Worm (Caenorhabditis elegans) whole organism, L1 larva: ENCODE measurements around the gene R11H6.4.
A peak's percentile ranks its signal among the peaks of the same experiment; 100 is the strongest.

ENCODE experiments used
- C04F5.9 ChIP-seq: sonication (generic microtip); optimal IDR thresholded peaks from 2 replicates; lab custom pipeline; 2016; ENCODE audit warnings: missing genetic modification characterization, missing compliant biosample characterization
- C16A3.4 ChIP-seq: fragments of 150-350 bp; optimal IDR thresholded peaks from 2 replicates; lab custom pipeline; 2014; ENCODE audit warnings: missing biosample characterization, missing genetic modification characterization
- C34B4.2 ChIP-seq: sonication (generic microtip); optimal IDR thresholded peaks from 2 replicates; lab custom pipeline; 2017; ENCODE audit warnings: mild to moderate bottlenecking, missing genetic modification characterization, missing compliant biosample characterization
- F16B12.6 ChIP-seq: fragments of 150-350 bp; optimal IDR thresholded peaks from 2 replicates; lab custom pipeline; 2014; ENCODE audit warnings: missing biosample characterization, missing genetic modification characterization
- alr-1 ChIP-seq: fragments of 200-800 bp; sonication (Bioruptor generic); optimal IDR thresholded peaks from 2 replicates; lab custom pipeline; 2018; ENCODE audit warnings: borderline replicate concordance, mild to moderate bottlenecking, missing genetic modification characterization, missing compliant biosample characterization
- aly-2 ChIP-seq: fragments of 150-350 bp; optimal IDR thresholded peaks from 2 replicates; lab custom pipeline; 2014; ENCODE audit warnings: missing biosample characterization, missing genetic modification characterization
- ama-1 ChIP-seq: fragments of 150-350 bp; optimal IDR thresholded peaks from 2 replicates; lab custom pipeline; 2014
- blmp-1 ChIP-seq: fragments of 150-350 bp; optimal IDR thresholded peaks from 2 replicates; lab custom pipeline; 2014; ENCODE audit warnings: missing biosample characterization, missing genetic modification characterization
- ceh-88 ChIP-seq: fragments of 200-800 bp; sonication (Bioruptor generic); IDR thresholded peaks from 2 replicates; pipeline ENCODE4 v1.3.6; 2022; ENCODE audit warnings: missing genetic modification characterization, missing compliant biosample characterization
- ces-1 ChIP-seq: fragments of 150-350 bp; optimal IDR thresholded peaks from 2 replicates; lab custom pipeline; 2014; ENCODE audit warnings: missing biosample characterization, missing genetic modification reagents, missing genetic modification characterization
- dpl-1 ChIP-seq, 3 experiments: fragments of 150-350 bp in 2 of 3; sonication (generic microtip) in 1 of 3; optimal IDR thresholded peaks; 2 replicates each; lab custom pipeline; 2014 to 2017; ENCODE audit warnings: missing biosample characterization in 3 of 3, missing genetic modification characterization in 3 of 3, missing genetic modification reagents in 3 of 3
- efl-1 ChIP-seq, 4 experiments: fragments of 150-350 bp; optimal IDR thresholded peaks in 3 of 4; peaks in 1 of 4; 1 replicate in 1 of 4; 2 replicates in 3 of 4; lab custom pipeline; 2014; ENCODE audit warnings: missing biosample characterization in 2 of 4, missing genetic modification characterization in 2 of 4, missing genetic modification reagents in 2 of 4
- egl-27 ChIP-seq, 2 experiments: fragments of 150-350 bp in 1 of 2; sonication (generic microtip); optimal IDR thresholded peaks; 3 replicates each; lab custom pipeline; 2017 to 2018; ENCODE audit warnings: missing biosample characterization in 2 of 2, missing genetic modification characterization in 2 of 2, missing genetic modification reagents in 2 of 2
- elt-2 ChIP-seq: sonication (generic microtip); optimal IDR thresholded peaks from 2 replicates; lab custom pipeline; 2016; ENCODE audit warnings: missing genetic modification characterization, mild to moderate bottlenecking, inconsistent platforms, missing compliant biosample characterization, missing genetic modification reagents
- fkh-8 ChIP-seq: sonication (generic microtip); optimal IDR thresholded peaks from 2 replicates; lab custom pipeline; 2016; ENCODE audit warnings: mild to moderate bottlenecking, missing genetic modification characterization, missing compliant biosample characterization
- fos-1 ChIP-seq: fragments of 150-350 bp; optimal IDR thresholded peaks from 2 replicates; lab custom pipeline; 2014; ENCODE audit warnings: missing biosample characterization, missing genetic modification characterization
- lin-13 ChIP-seq: fragments of 150-350 bp; optimal IDR thresholded peaks from 2 replicates; lab custom pipeline; 2014; ENCODE audit warnings: missing biosample characterization, missing genetic modification reagents, missing genetic modification characterization
- lin-14 ChIP-seq: fragments of 200-800 bp; sonication (Bioruptor generic); optimal IDR thresholded peaks from 2 replicates; lab custom pipeline; 2018; ENCODE audit warnings: mild to moderate bottlenecking, missing genetic modification characterization, moderate library complexity, missing compliant biosample characterization
- lin-35 ChIP-seq, 2 experiments: fragments of 150-350 bp; optimal IDR thresholded peaks; 2 replicates each; lab custom pipeline; 2014; ENCODE audit warnings: missing biosample characterization in 2 of 2, missing genetic modification characterization in 2 of 2, missing genetic modification reagents in 2 of 2
- lin-39 ChIP-seq: fragments of 150-350 bp; optimal IDR thresholded peaks from 2 replicates; lab custom pipeline; 2014; ENCODE audit warnings: missing biosample characterization, missing genetic modification reagents, missing genetic modification characterization
- lsy-2 ChIP-seq, 2 experiments: fragments of 150-350 bp; optimal IDR thresholded peaks; 2 replicates each; lab custom pipeline; 2014; ENCODE audit warnings: missing biosample characterization in 2 of 2, missing genetic modification characterization in 2 of 2
- mdl-1 ChIP-seq, 2 experiments: fragments of 150-350 bp; optimal IDR thresholded peaks; 2 replicates each; lab custom pipeline; 2014 to 2017; ENCODE audit warnings: missing biosample characterization in 2 of 2, missing genetic modification characterization in 2 of 2, inconsistent platforms in 1 of 2
- mep-1 ChIP-seq: fragments of 150-350 bp; optimal IDR thresholded peaks from 2 replicates; lab custom pipeline; 2014; ENCODE audit warnings: missing biosample characterization, missing genetic modification characterization
- nhr-11 ChIP-seq: fragments of 150-350 bp; optimal IDR thresholded peaks from 2 replicates; lab custom pipeline; 2014; ENCODE audit warnings: missing biosample characterization, missing genetic modification characterization
- nhr-20 ChIP-seq: sonication (generic microtip); optimal IDR thresholded peaks from 2 replicates; lab custom pipeline; 2016; ENCODE audit warnings: mild to moderate bottlenecking, missing genetic modification characterization, missing compliant biosample characterization
- nhr-71 ChIP-seq: sonication (generic microtip); optimal IDR thresholded peaks from 2 replicates; lab custom pipeline; 2016; ENCODE audit warnings: mild to moderate bottlenecking, missing genetic modification characterization, moderate library complexity, missing compliant biosample characterization
- nhr-76 ChIP-seq: sonication (generic microtip); optimal IDR thresholded peaks from 2 replicates; lab custom pipeline; 2017; ENCODE audit warnings: missing biosample characterization, missing genetic modification characterization
- nhr-77 ChIP-seq: fragments of 150-350 bp; optimal IDR thresholded peaks from 2 replicates; lab custom pipeline; 2014; ENCODE audit warnings: missing biosample characterization, missing genetic modification characterization
- pag-3 ChIP-seq: sonication (generic microtip); optimal IDR thresholded peaks from 2 replicates; lab custom pipeline; 2017; ENCODE audit warnings: missing genetic modification characterization, mild to moderate bottlenecking, missing compliant biosample characterization, antibody characterized with exemption, borderline replicate concordance; ENCODE audit not compliant: insufficient read depth
- rnt-1 ChIP-seq: sonication (generic microtip); optimal IDR thresholded peaks from 2 replicates; lab custom pipeline; 2016; ENCODE audit warnings: mild to moderate bottlenecking, missing genetic modification characterization, moderate library complexity, missing compliant biosample characterization
- sox-4 ChIP-seq: sonication (generic microtip); optimal IDR thresholded peaks from 2 replicates; lab custom pipeline; 2016; ENCODE audit warnings: missing genetic modification characterization, missing compliant biosample characterization
- tlp-1 ChIP-seq: fragments of 150-350 bp; optimal IDR thresholded peaks from 2 replicates; lab custom pipeline; 2014; ENCODE audit warnings: missing biosample characterization, missing genetic modification characterization
- unc-130 ChIP-seq: fragments of 150-350 bp; optimal IDR thresholded peaks from 2 replicates; lab custom pipeline; 2017; ENCODE audit warnings: missing biosample characterization, missing genetic modification characterization, inconsistent platforms
- unc-30 ChIP-seq: sonication (generic microtip); optimal IDR thresholded peaks from 2 replicates; lab custom pipeline; 2017; ENCODE audit warnings: missing biosample characterization, missing genetic modification characterization
- unc-86 ChIP-seq: sonication (generic microtip); optimal IDR thresholded peaks from 2 replicates; lab custom pipeline; 2016; ENCODE audit warnings: missing genetic modification characterization, missing compliant biosample characterization
- unc-98 ChIP-seq: fragments of 200-800 bp; sonication (Bioruptor generic); IDR thresholded peaks from 2 replicates; pipeline ENCODE4 v1.3.6; 2022; ENCODE audit warnings: missing genetic modification characterization, missing compliant biosample characterization
- xbp-1 ChIP-seq: sonication (generic microtip); optimal IDR thresholded peaks from 2 replicates; lab custom pipeline; 2016; ENCODE audit warnings: missing genetic modification characterization, missing compliant biosample characterization
- zip-4 ChIP-seq: fragments of 200-800 bp; sonication (Bioruptor generic); optimal IDR thresholded peaks from 2 replicates; lab custom pipeline; 2018; ENCODE audit warnings: mild to moderate bottlenecking, missing genetic modification characterization, moderate library complexity, missing compliant biosample characterization
- ztf-4 ChIP-seq: fragments of 150-350 bp; optimal IDR thresholded peaks from 2 replicates; lab custom pipeline; 2014; ENCODE audit warnings: missing biosample characterization, missing genetic modification characterization

The R11H6.4 gene

ce11 chrV:14594943-14595342, 14.8 kb upstream of the R11H6.4 start:
- TF ChIP-seq zip-4 = no peak
- TF ChIP-seq C04F5.9 (tag; lab: Kevin White, UChicago) = no peak
- TF ChIP-seq fkh-8 (tag; lab: Kevin White, UChicago) = no peak
- TF ChIP-seq ama-1 (lab: Kevin White, UChicago) = no peak
- TF ChIP-seq elt-2 = no peak
- TF ChIP-seq fos-1 (tag; lab: Kevin White, UChicago) = no peak
- TF ChIP-seq nhr-20 = no peak
- TF ChIP-seq nhr-76 (tag; lab: Kevin White, UChicago) = no peak
- TF ChIP-seq nhr-71 (tag; lab: Kevin White, UChicago) = no peak
- no peak for TF ChIP-seq sox-4 (tag; lab: Kevin White, UChicago)
- no peak for TF ChIP-seq unc-130 (tag; lab: Kevin White, UChicago)
- no peak for TF ChIP-seq nhr-77 (tag; lab: Kevin White, UChicago)
- TF ChIP-seq ceh-88 = no peak
- TF ChIP-seq mdl-1 (tag; optimal IDR thresholded peaks at IDR 0.05; lab: Kevin White, UChicago) = no peak
- TF ChIP-seq lin-39 (tag; lab: Kevin White, UChicago) = no peak
- TF ChIP-seq pag-3 (tag; lab: Kevin White, UChicago) = no peak
- no peak for TF ChIP-seq F16B12.6 (tag; lab: Kevin White, UChicago)
- TF ChIP-seq efl-1 (optimal IDR thresholded peaks at IDR 0.05; lab: Kevin White, UChicago) = no peak
- TF ChIP-seq efl-1 (GFP tag; optimal IDR thresholded peaks at IDR 0.05 in 1 of 2; lab: Kevin White, UChicago) = no peak

- TF ChIP-seq ces-1 (GFP tag; lab: Kevin White, UChicago) = no peak
- no peak for TF ChIP-seq tlp-1 (tag; lab: Kevin White, UChicago)
- TF ChIP-seq nhr-11 (tag; lab: Kevin White, UChicago) = no peak
- no peak for TF ChIP-seq ztf-4
- no peak for TF ChIP-seq blmp-1 (tag; lab: Kevin White, UChicago)
- peak; percentile 44 for TF ChIP-seq elt-2
- TF ChIP-seq alr-1 (tag; lab: Kevin White, UChicago) = no peak
- no peak for TF ChIP-seq egl-27 (tag; optimal IDR thresholded peaks at IDR 0.05; lab: Kevin White, UChicago)
These were observed 13.8 kb upstream of the R11H6.4 start for ce11 chrV:14595984-14596383.

- TF ChIP-seq aly-2 (tag; lab: Kevin White, UChicago) = no peak
- TF ChIP-seq C34B4.2 (tag; lab: Kevin White, UChicago) = no peak
- TF ChIP-seq efl-1 (optimal IDR thresholded peaks at IDR 0.05; lab: Kevin White, UChicago) = no peak
- TF ChIP-seq efl-1 (GFP tag; optimal IDR thresholded peaks at IDR 0.05 in 1 of 2; lab: Kevin White, UChicago) = peak in 1 of 2 experiments; percentile 9
- TF ChIP-seq ztf-4 = no peak
- TF ChIP-seq unc-30 (tag; lab: Kevin White, UChicago) = no peak
- peak; percentile 42 for TF ChIP-seq elt-2
- peak in 1 of 2 experiments; percentile 4 for TF ChIP-seq lin-35 (GFP tag; optimal IDR thresholded peaks at IDR 0.05; lab: Kevin White, UChicago)
These were observed 12.6 kb upstream of the R11H6.4 start, which contains the start of gene pes-9 for ce11 chrV:14597005-14597680. Gene pes-9 (minus strand): TSS chrV:14597034.

- TF ChIP-seq elt-2 = no peak
- no peak for TF ChIP-seq unc-98 (GFP tag; lab: Robert Waterston, UW)
- TF ChIP-seq C16A3.4 (tag; lab: Kevin White, UChicago) = peak; percentile 3
- peak; percentile 16 to 35 for TF ChIP-seq efl-1 (optimal IDR thresholded peaks at IDR 0.05; lab: Kevin White, UChicago)
- TF ChIP-seq efl-1 (GFP tag; optimal IDR thresholded peaks at IDR 0.05 in 1 of 2; lab: Kevin White, UChicago) = peak; percentile 36 to 51
- peak; percentile 31 for TF ChIP-seq rnt-1 (tag; lab: Kevin White, UChicago)
- TF ChIP-seq xbp-1 = no peak
- peak; percentile 27 for TF ChIP-seq mep-1
- no peak for TF ChIP-seq ztf-4
- no peak for TF ChIP-seq mdl-1 (tag; optimal IDR thresholded peaks at IDR 0.05; lab: Kevin White, UChicago)
- TF ChIP-seq C34B4.2 (tag; lab: Kevin White, UChicago) = no peak
- peak; percentile 1 for TF ChIP-seq blmp-1 (tag; lab: Kevin White, UChicago)
- TF ChIP-seq lsy-2 (tag; optimal IDR thresholded peaks at IDR 0.05; lab: Kevin White, UChicago) = peak in 1 of 2 experiments; percentile 57
- TF ChIP-seq alr-1 (tag; lab: Kevin White, UChicago) = no peak
- TF ChIP-seq lin-35 (GFP tag; optimal IDR thresholded peaks at IDR 0.05; lab: Kevin White, UChicago) = peak; percentile 19 to 45
- no peak for TF ChIP-seq unc-86 (tag; lab: Kevin White, UChicago)
- no peak for TF ChIP-seq lin-13 (GFP tag; lab: Kevin White, UChicago)
- TF ChIP-seq dpl-1 (GFP tag; optimal IDR thresholded peaks at IDR 0.05; lab: Kevin White, UChicago) = peak in 1 of 3 experiments; percentile 52
- peak; percentile 81 for TF ChIP-seq lin-14 (GFP tag; lab: Kevin White, UChicago)
These were observed 12.0 kb upstream of the R11H6.4 start, which contains the start of gene R11H6.2 for ce11 chrV:14597681-14598184. Gene R11H6.2 (plus strand): TSS chrV:14598006.
